Worm (Caenorhabditis elegans) whole organism, mixed stage, embryonic: ENCODE results near the gene C44B12.6.

Source experiments
- blmp-1 ChIP-seq: fragments of 150-350 bp; optimal IDR thresholded peaks from 2 replicates; lab custom pipeline; 2014; ENCODE audit warnings: missing biosample characterization, missing genetic modification characterization
- ceh-43 ChIP-seq: fragments of 200-800 bp; sonication (Bioruptor generic); optimal IDR thresholded peaks from 2 replicates; lab custom pipeline; 2018; ENCODE audit warnings: mild to moderate bottlenecking, missing genetic modification characterization, moderate library complexity, missing compliant biosample characterization
- hlh-1 ChIP-seq: fragments of 150-350 bp; optimal IDR thresholded peaks from 2 replicates; lab custom pipeline; 2014; ENCODE audit warnings: missing biosample characterization, missing genetic modification reagents, missing genetic modification characterization
- nhr-12 ChIP-seq: fragments of 150-350 bp; optimal IDR thresholded peaks from 2 replicates; lab custom pipeline; 2014; ENCODE audit warnings: missing biosample characterization, missing genetic modification characterization
- nhr-76 ChIP-seq: sonication (generic microtip); optimal IDR thresholded peaks from 2 replicates; lab custom pipeline; 2017; ENCODE audit warnings: missing biosample characterization, missing genetic modification characterization
- sem-2 ChIP-seq: fragments of 200-800 bp; sonication (Bioruptor generic); optimal IDR thresholded peaks from 2 replicates; lab custom pipeline; 2018; ENCODE audit warnings: mild to moderate bottlenecking, missing genetic modification characterization, missing compliant biosample characterization
- snpc-4 ChIP-seq: fragments of 150-350 bp; optimal IDR thresholded peaks from 2 replicates; lab custom pipeline; 2014; ENCODE audit warnings: missing biosample characterization, missing genetic modification characterization

ce11 chrIV:1174411-1174810, 37.9 kb upstream of the C44B12.6 start:
- TF ChIP-seq nhr-12 (tag; lab: Kevin White, UChicago) (no peak), ceh-43 (GFP tag; lab: Kevin White, UChicago) (no peak), nhr-76 (tag; lab: Kevin White, UChicago) (no peak), blmp-1 (tag; lab: Kevin White, UChicago) (no peak), hlh-1 (no peak), sem-2 (no peak), snpc-4 (tag; lab: Kevin White, UChicago) (no peak)
